Worm (Caenorhabditis elegans) whole organism, young adult: ENCODE results near the gene R160.3.

ENCODE experiments used
- F33H1.4 ChIP-seq: fragments of 200-800 bp; sonication (Bioruptor generic); IDR thresholded peaks from 2 replicates; pipeline ENCODE4 v1.3.6; 2022; ENCODE audit warnings: missing genetic modification reagents, missing genetic modification characterization, missing compliant biosample characterization
- ets-4 ChIP-seq: fragments of 200-800 bp; sonication (Bioruptor generic); optimal IDR thresholded peaks from 2 replicates; lab custom pipeline; 2018; ENCODE audit warnings: mild to moderate bottlenecking, missing genetic modification characterization, missing compliant biosample characterization
- lin-26 ChIP-seq: fragments of 200-800 bp; sonication (Bioruptor generic); IDR thresholded peaks from 2 replicates; pipeline ENCODE4 v1.3.6; 2022; ENCODE audit warnings: missing genetic modification reagents, missing genetic modification characterization, missing compliant biosample characterization
- pha-4 ChIP-seq: fragments of 150-350 bp; sonication (generic microtip); optimal IDR thresholded peaks from 2 replicates; lab custom pipeline; 2014; ENCODE audit warnings: missing biosample characterization, missing genetic modification reagents, missing genetic modification characterization

ce11 chrX:4353318-4353717 is 12.8 kb downstream of the R160.3 start, which contains the start of gene col-165:
- TF ChIP-seq pha-4 (tag; lab: Kevin White, UChicago) (no peak), ets-4 (GFP tag; lab: Kevin White, UChicago) (no peak), F33H1.4 (GFP tag; lab: Robert Waterston, UW) (no peak), lin-26 (no peak)
